Fruit fly (Drosophila melanogaster) whole organism, prepupa: ENCODE measurements around the gene spz4.

Experiments
- Blimp-1 ChIP-seq: fragments of 200-800 bp; sonication (Bioruptor generic); optimal IDR thresholded peaks from 3 replicates; lab custom pipeline; 2017; ENCODE audit warnings: missing biosample characterization, missing genetic modification characterization, mild to moderate bottlenecking, moderate library complexity, missing genetic modification reagents
- Ets21C ChIP-seq: fragments of 200-800 bp; sonication (Bioruptor generic); optimal IDR thresholded peaks from 3 replicates; lab custom pipeline; 2016; ENCODE audit warnings: missing biosample characterization, missing genetic modification characterization
- Gug ChIP-seq: fragments of 200-800 bp; sonication (Bioruptor generic); IDR thresholded peaks from 2 replicates; pipeline ENCODE4 v1.3.6; 2022; ENCODE audit warnings: missing biosample characterization, missing genetic modification characterization
- Met ChIP-seq: fragments of 200-800 bp; sonication (Bioruptor generic); optimal IDR thresholded peaks from 3 replicates; lab custom pipeline; 2016; ENCODE audit warnings: missing biosample characterization, missing genetic modification characterization
- OdsH ChIP-seq: fragments of 200-800 bp; sonication (Bioruptor generic); optimal IDR thresholded peaks from 3 replicates; lab custom pipeline; 2016; ENCODE audit warnings: missing biosample characterization, missing genetic modification characterization
- Sox102F ChIP-seq: fragments of 200-800 bp; sonication (Bioruptor generic); optimal IDR thresholded peaks from 2 replicates; lab custom pipeline; 2016; ENCODE audit warnings: missing biosample characterization, mild to moderate bottlenecking, missing genetic modification characterization
- Sox14 ChIP-seq: fragments of 200-800 bp; sonication (Bioruptor generic); optimal IDR thresholded peaks from 3 replicates; lab custom pipeline; 2016; ENCODE audit warnings: missing biosample characterization, missing genetic modification characterization
- esn ChIP-seq: fragments of 200-800 bp; sonication (Bioruptor generic); optimal IDR thresholded peaks from 2 replicates; lab custom pipeline; 2016; ENCODE audit warnings: missing biosample characterization, mild to moderate bottlenecking, missing genetic modification characterization, moderate library complexity
- topi ChIP-seq: fragments of 200-800 bp; sonication (Bioruptor generic); optimal IDR thresholded peaks from 3 replicates; lab custom pipeline; 2016; ENCODE audit warnings: missing biosample characterization, missing genetic modification characterization
- vri ChIP-seq: fragments of 200-800 bp; sonication (Bioruptor generic); optimal IDR thresholded peaks from 3 replicates; lab custom pipeline; 2016; ENCODE audit warnings: missing biosample characterization, mild to moderate bottlenecking, missing genetic modification characterization

DNA sequence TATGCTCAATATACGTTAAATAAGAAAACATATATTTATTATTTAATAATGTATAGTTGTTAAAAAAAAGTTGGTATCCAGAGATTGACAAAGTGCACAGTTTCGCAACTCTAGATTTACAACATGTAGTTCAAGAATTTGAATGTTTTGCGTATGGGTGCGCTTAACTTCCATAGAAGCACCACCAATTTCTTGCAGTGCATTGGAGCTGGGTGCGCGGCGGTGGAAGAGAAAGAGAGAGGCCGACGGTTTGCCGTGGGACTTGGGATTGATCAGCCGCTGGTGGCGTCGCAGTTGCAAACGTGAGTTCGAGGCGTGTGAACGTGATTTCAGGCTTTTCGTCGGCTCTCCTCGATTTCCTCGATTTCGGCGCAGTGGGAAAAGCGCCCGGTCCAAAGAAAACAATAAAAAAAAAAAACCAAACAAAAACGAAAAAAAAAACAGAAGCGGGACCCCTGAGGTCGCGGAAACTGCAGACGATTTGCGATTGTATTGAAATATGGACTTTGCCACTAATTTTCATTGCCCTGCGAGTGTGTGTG lies at the start of gene spz4:
- TF ChIP-seq Met (GFP tag; lab: Kevin White, UChicago): no peak
- TF ChIP-seq Ets21C (GFP tag; lab: Kevin White, UChicago): no peak
- TF ChIP-seq Blimp-1 (GFP tag; lab: Kevin White, UChicago): no peak
- TF ChIP-seq Sox102F (GFP tag; lab: Kevin White, UChicago): no peak
- no peak for TF ChIP-seq Sox14
- no peak for TF ChIP-seq Gug
- TF ChIP-seq esn (GFP tag; lab: Kevin White, UChicago): peak; percentile 11
- TF ChIP-seq topi (GFP tag; lab: Kevin White, UChicago): no peak
- TF ChIP-seq OdsH (GFP tag; lab: Kevin White, UChicago): peak; percentile 27
- TF ChIP-seq vri (GFP tag; lab: Kevin White, UChicago): no peak
